Worm (Caenorhabditis elegans): ENCODE measurements around the gene F26C11.3.
A peak's percentile ranks its signal among the peaks of the same experiment; 100 is the strongest.

F26C11.3 gene

ce11 chrII:9928470-9928869 is 13.6 kb upstream of the F26C11.3 start:
- no peak for TF ChIP-seq sup-37 (GFP tag; optimal IDR thresholded peaks at IDR 0.05)
- no peak for TF ChIP-seq nhr-28 (tag; optimal IDR thresholded peaks at IDR 0.05)
- no peak for TF ChIP-seq efl-3 (GFP tag; optimal IDR thresholded peaks at IDR 0.05)
- no peak for TF ChIP-seq ces-1 (GFP tag; optimal IDR thresholded peaks at IDR 0.05)
- TF ChIP-seq skn-1 (tag; optimal IDR thresholded peaks at IDR 0.05): no peak
- no peak for TF ChIP-seq dpl-1 (GFP tag; optimal IDR thresholded peaks at IDR 0.05)
- no peak for TF ChIP-seq hpl-2 (GFP tag; optimal IDR thresholded peaks at IDR 0.05)
- no peak for TF ChIP-seq aly-2 (tag; optimal IDR thresholded peaks at IDR 0.05)
- TF ChIP-seq nhr-47 (tag; optimal IDR thresholded peaks at IDR 0.05): no peak
- no peak for TF ChIP-seq nhr-76 (tag; optimal IDR thresholded peaks at IDR 0.05)
- TF ChIP-seq fos-1 (tag; optimal IDR thresholded peaks at IDR 0.05): no peak
- no peak for TF ChIP-seq elt-2 (tag; optimal IDR thresholded peaks at IDR 0.05)
- no peak for TF ChIP-seq lsy-2 (tag; optimal IDR thresholded peaks at IDR 0.05)
- no peak for TF ChIP-seq grh-1 (GFP tag; IDR thresholded peaks at IDR 0.05)
- no peak for TF ChIP-seq snu-23 (GFP tag; optimal IDR thresholded peaks at IDR 0.05)
- TF ChIP-seq tbx-2 (tag; optimal IDR thresholded peaks at IDR 0.05): no peak

DNA sequence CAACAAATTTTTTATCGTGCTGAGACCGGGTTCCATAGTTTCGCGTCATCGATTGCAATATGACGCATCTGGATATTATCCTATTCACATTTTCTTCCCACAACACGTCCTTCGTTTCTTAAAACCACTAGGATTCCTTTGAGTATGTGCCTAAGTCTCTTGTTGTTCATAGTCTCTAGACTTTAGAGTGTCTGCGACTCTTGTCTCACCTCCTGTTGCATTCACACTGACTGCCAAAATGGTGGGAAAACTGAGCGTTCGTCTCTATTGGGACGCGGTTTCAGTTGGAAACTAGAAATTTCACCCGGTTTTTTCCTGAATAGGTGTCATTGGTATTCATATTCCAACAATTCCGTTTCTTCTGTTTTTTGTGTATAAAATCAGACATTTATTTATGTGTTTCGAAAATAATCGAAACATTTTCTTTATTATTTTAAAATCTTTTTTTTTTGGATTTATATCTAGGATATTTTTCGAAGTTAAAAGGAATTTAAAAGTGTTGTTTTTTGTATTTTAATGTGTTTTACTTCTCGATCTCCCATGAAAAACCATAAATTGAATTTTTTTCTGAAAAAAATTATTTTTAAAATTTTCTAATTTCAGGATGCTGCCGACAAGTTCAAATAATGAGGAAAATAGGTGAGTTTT is 6.8 kb upstream of the F26C11.3 start, which contains the start of gene C05C10.2:
Gene C05C10.2 (plus strand): TSS at position 598 of the 648 bp plus-strand sequence.
- TF ChIP-seq mep-1 (tag; optimal IDR thresholded peaks at IDR 0.05) (peak; percentile 5), snu-23 (GFP tag; optimal IDR thresholded peaks at IDR 0.05) (no peak), fos-1 (tag; optimal IDR thresholded peaks at IDR 0.05) (no peak), sptf-1 (tag; optimal IDR thresholded peaks at IDR 0.05) (no peak), jun-1 (tag; optimal IDR thresholded peaks at IDR 0.05) (no peak), blmp-1 (tag; optimal IDR thresholded peaks at IDR 0.05) (peak; percentile 28), lin-35 (GFP tag; optimal IDR thresholded peaks at IDR 0.05) (peak in 1 of 2 experiments; percentile 11), efl-1 (optimal IDR thresholded peaks at IDR 0.05) (peak in 1 of 2 experiments; percentile 44), efl-1 (GFP tag; optimal IDR thresholded peaks at IDR 0.05 in 1 of 2) (peak in 1 of 2 experiments; percentile 27)

DNA sequence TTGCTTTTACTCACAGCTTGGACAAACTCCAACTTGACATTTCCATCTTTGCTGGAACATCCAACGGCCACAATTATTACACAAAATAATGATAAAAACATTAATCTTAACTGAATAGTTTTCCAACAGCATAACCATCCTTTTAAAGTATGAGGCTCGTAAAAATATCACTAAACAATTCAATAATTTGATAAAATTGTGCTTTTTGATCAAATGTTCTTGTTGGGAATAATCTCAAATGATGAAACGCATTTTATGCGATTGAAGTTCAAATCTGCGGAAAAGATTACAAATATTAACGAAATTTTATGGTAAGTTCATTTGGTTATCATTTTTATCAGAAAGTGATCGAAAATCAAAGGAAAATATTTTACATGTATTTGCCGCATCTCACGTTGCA is 5.6 kb upstream of the F26C11.3 start, which contains the start of gene pho-10:
Gene pho-10 (minus strand): TSS at position 101 of the 400 bp plus-strand sequence.
- no peak for TF ChIP-seq snu-23 (GFP tag; optimal IDR thresholded peaks at IDR 0.05)
- TF ChIP-seq nhr-12 (tag; optimal IDR thresholded peaks at IDR 0.05): no peak
- TF ChIP-seq nhr-77 (tag; optimal IDR thresholded peaks at IDR 0.05): no peak
- TF ChIP-seq ceh-88 (GFP tag; IDR thresholded peaks at IDR 0.05): no peak
- TF ChIP-seq elt-2 (tag; optimal IDR thresholded peaks at IDR 0.05): no peak
- TF ChIP-seq nhr-85 (tag): no peak
- no peak for TF ChIP-seq blmp-1 (tag; optimal IDR thresholded peaks at IDR 0.05)
- TF ChIP-seq fkh-10 (GFP tag; optimal IDR thresholded peaks at IDR 0.05): no peak
- TF ChIP-seq lin-39 (tag; optimal IDR thresholded peaks at IDR 0.05): no peak
- no peak for TF ChIP-seq zip-4 (GFP tag; optimal IDR thresholded peaks at IDR 0.05)
- TF ChIP-seq unc-86 (tag; optimal IDR thresholded peaks at IDR 0.05): no peak
- TF ChIP-seq tbx-2 (tag; optimal IDR thresholded peaks at IDR 0.05): no peak
- TF ChIP-seq jun-1 (tag; optimal IDR thresholded peaks at IDR 0.05): no peak
- no peak for TF ChIP-seq sox-4 (tag; optimal IDR thresholded peaks at IDR 0.05)
- TF ChIP-seq lir-3 (tag; optimal IDR thresholded peaks at IDR 0.05; ENCODE audit: poor library complexity): no peak
- no peak for TF ChIP-seq ces-1 (GFP tag; optimal IDR thresholded peaks at IDR 0.05)
- no peak for TF ChIP-seq grh-1 (GFP tag; IDR thresholded peaks at IDR 0.05)
- TF ChIP-seq sup-37 (GFP tag; optimal IDR thresholded peaks at IDR 0.05): no peak
- no peak for TF ChIP-seq nhr-84 (tag; optimal IDR thresholded peaks at IDR 0.05)

DNA sequence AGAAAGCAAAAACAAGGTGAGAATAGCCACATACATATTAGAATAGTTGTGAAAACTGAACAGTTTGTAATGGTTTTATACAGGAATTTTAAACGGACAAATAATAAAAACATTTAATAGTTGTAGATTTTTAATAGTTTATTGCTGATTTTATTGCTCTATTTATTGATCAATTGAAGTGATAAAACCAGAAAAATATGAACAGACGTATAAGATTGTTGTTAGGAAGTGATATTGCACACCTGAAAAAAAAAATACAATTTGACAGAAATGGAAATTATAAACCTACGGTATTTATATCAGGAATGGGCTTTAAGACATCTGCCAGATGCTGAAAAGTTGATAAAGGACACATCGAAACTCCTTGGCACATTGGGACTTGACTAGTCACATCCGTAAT is 3.0 kb upstream of the F26C11.3 start, which contains the start of gene C05C10.8:
Gene C05C10.8 (minus strand): TSS at position 101 of the 400 bp plus-strand sequence.
- TF ChIP-seq ceh-8 (GFP tag; optimal IDR thresholded peaks at IDR 0.05) (no peak), efl-1 (optimal IDR thresholded peaks at IDR 0.05) (no peak), efl-1 (GFP tag; optimal IDR thresholded peaks at IDR 0.05 in 1 of 2) (peak in 1 of 2 experiments; percentile 32)
